Worm (Caenorhabditis elegans) whole organism, L4 larva: ENCODE results near the gene grl-25.
"Not testable (repeated sequence)": the region's sequence is repeated elsewhere in the genome, so short reads cannot be mapped to it uniquely, and the experiment has no call there.

Experiments used
- D1046.2 ChIP-seq: fragments of 200-800 bp; sonication (Bioruptor generic); IDR thresholded peaks from 2 replicates; pipeline ENCODE4 v1.3.6; 2022; ENCODE audit warnings: missing genetic modification characterization, missing compliant biosample characterization
- F37D6.2 ChIP-seq: sonication (generic microtip); optimal IDR thresholded peaks from 2 replicates; lab custom pipeline; 2016; ENCODE audit warnings: mild to moderate bottlenecking, missing genetic modification characterization, missing compliant biosample characterization
- F49E8.2 ChIP-seq: sonication (generic microtip); optimal IDR thresholded peaks from 2 replicates; lab custom pipeline; 2016; ENCODE audit warnings: missing compliant biosample characterization, mild to moderate bottlenecking, missing genetic modification characterization, borderline replicate concordance
- Y105C5A.15 ChIP-seq: fragments of 200-800 bp; sonication (Bioruptor generic); IDR thresholded peaks from 2 replicates; pipeline ENCODE4 v1.3.6; 2022; ENCODE audit warnings: missing genetic modification characterization, missing compliant biosample characterization
- ZK337.2 ChIP-seq: fragments of 200-800 bp; sonication (Bioruptor generic); IDR thresholded peaks from 2 replicates; pipeline ENCODE4 v1.3.6; 2022; ENCODE audit warnings: missing genetic modification reagents, missing genetic modification characterization, missing compliant biosample characterization
- aha-1 ChIP-seq: fragments of 150-350 bp; peaks from one replicate; lab custom pipeline; 2014; ENCODE audit warnings: missing biosample characterization, missing genetic modification characterization
- ceh-28 ChIP-seq: fragments of 150-350 bp; optimal IDR thresholded peaks from 2 replicates; lab custom pipeline; 2014; ENCODE audit warnings: missing biosample characterization, missing genetic modification reagents, missing genetic modification characterization
- ceh-62 ChIP-seq: sonication (generic microtip); optimal IDR thresholded peaks from 2 replicates; lab custom pipeline; 2017; ENCODE audit warnings: missing biosample characterization, missing genetic modification characterization
- ces-1 ChIP-seq: fragments of 150-350 bp; sonication (generic microtip); optimal IDR thresholded peaks from 4 replicates; lab custom pipeline; 2014; ENCODE audit warnings: missing biosample characterization, missing genetic modification reagents, missing genetic modification characterization
- daf-16 ChIP-seq, 3 experiments: sonication (generic microtip); optimal IDR thresholded peaks; 2 replicates each; lab custom pipeline; 2016 to 2017; ENCODE audit warnings: missing genetic modification characterization in 3 of 3, missing genetic modification reagents in 3 of 3, mild to moderate bottlenecking in 2 of 3, missing compliant biosample characterization in 2 of 3, missing biosample characterization in 1 of 3, moderate library complexity in 1 of 3
- dmd-9 ChIP-seq: fragments of 200-800 bp; sonication (Bioruptor generic); IDR thresholded peaks from 2 replicates; pipeline ENCODE4 v1.3.6; 2022; ENCODE audit warnings: missing genetic modification reagents, missing genetic modification characterization, missing compliant biosample characterization
- dve-1 ChIP-seq: sonication (generic microtip); optimal IDR thresholded peaks from 2 replicates; lab custom pipeline; 2017; ENCODE audit warnings: antibody characterized with exemption, mild to moderate bottlenecking, missing genetic modification characterization, missing compliant biosample characterization; ENCODE audit not compliant: insufficient read depth
- egl-27 ChIP-seq: sonication (generic microtip); optimal IDR thresholded peaks from 3 replicates; lab custom pipeline; 2017; ENCODE audit warnings: missing biosample characterization, missing genetic modification reagents, missing genetic modification characterization
- hlh-11 ChIP-seq: fragments of 200-800 bp; sonication (Bioruptor generic); optimal IDR thresholded peaks from 2 replicates; lab custom pipeline; 2018; ENCODE audit warnings: mild to moderate bottlenecking, missing genetic modification characterization, missing compliant biosample characterization
- hlh-30 ChIP-seq: sonication (generic microtip); optimal IDR thresholded peaks from 2 replicates; lab custom pipeline; 2017; ENCODE audit warnings: antibody characterized with exemption, mild to moderate bottlenecking, missing genetic modification characterization, missing compliant biosample characterization; ENCODE audit not compliant: insufficient read depth
- jun-1 ChIP-seq: fragments of 150-350 bp; optimal IDR thresholded peaks from 2 replicates; lab custom pipeline; 2014; ENCODE audit warnings: missing biosample characterization, missing genetic modification reagents, missing genetic modification characterization
- lin-38 ChIP-seq: fragments of 200-800 bp; sonication (Bioruptor generic); IDR thresholded peaks from 2 replicates; pipeline ENCODE4 v1.3.6; 2022; ENCODE audit warnings: missing genetic modification reagents, missing genetic modification characterization, missing compliant biosample characterization
- madf-5 ChIP-seq, 2 experiments: fragments of 200-800 bp; sonication (Bioruptor generic); IDR thresholded peaks; 2 replicates each; pipeline ENCODE4 v1.3.6; 2022; ENCODE audit warnings: missing compliant biosample characterization in 2 of 2, missing genetic modification characterization in 2 of 2
- mdt-29 ChIP-seq: fragments of 200-800 bp; sonication (Bioruptor generic); IDR thresholded peaks from 2 replicates; pipeline ENCODE4 v1.3.6; 2022; ENCODE audit warnings: missing genetic modification reagents, missing genetic modification characterization, missing compliant biosample characterization
- nhr-102 ChIP-seq: sonication (generic microtip); optimal IDR thresholded peaks from 2 replicates; lab custom pipeline; 2016; ENCODE audit warnings: mild to moderate bottlenecking, missing genetic modification characterization, moderate library complexity, missing compliant biosample characterization
- nhr-111 ChIP-seq: fragments of 200-800 bp; sonication (Bioruptor generic); optimal IDR thresholded peaks from 2 replicates; lab custom pipeline; 2018; ENCODE audit warnings: mild to moderate bottlenecking, missing genetic modification characterization, missing compliant biosample characterization
- nhr-41 ChIP-seq: fragments of 200-800 bp; sonication (Bioruptor generic); IDR thresholded peaks from 2 replicates; pipeline ENCODE4 v1.3.6; 2022; ENCODE audit warnings: missing genetic modification reagents, missing genetic modification characterization, missing compliant biosample characterization
- nhr-6 ChIP-seq: fragments of 150-350 bp; optimal IDR thresholded peaks from 2 replicates; lab custom pipeline; 2014; ENCODE audit warnings: missing biosample characterization, missing genetic modification characterization
- pha-4 ChIP-seq, 2 experiments: fragments of 150-350 bp in 1 of 2; fragments of 200-800 bp in 1 of 2; sonication (Bioruptor generic) in 1 of 2; IDR thresholded peaks in 1 of 2; optimal IDR thresholded peaks in 1 of 2; 2 replicates each; pipeline versions ENCODE4 v1.3.6 to Lab custom; 2014 to 2022; ENCODE audit warnings: missing genetic modification characterization in 2 of 2, missing genetic modification reagents in 2 of 2, missing biosample characterization in 1 of 2, missing compliant biosample characterization in 1 of 2
- pqm-1 ChIP-seq: sonication (generic microtip); optimal IDR thresholded peaks from 2 replicates; lab custom pipeline; 2017; ENCODE audit warnings: missing biosample characterization, missing genetic modification characterization
- rbr-2 ChIP-seq: sonication (generic microtip); optimal IDR thresholded peaks from 2 replicates; lab custom pipeline; 2016; ENCODE audit warnings: missing genotype, missing genetic modification characterization, missing compliant biosample characterization
- spr-3 ChIP-seq: fragments of 200-800 bp; sonication (Bioruptor generic); optimal IDR thresholded peaks from 2 replicates; lab custom pipeline; 2018; ENCODE audit warnings: mild to moderate bottlenecking, missing genetic modification characterization, missing compliant biosample characterization
- tra-1 ChIP-seq: fragments of 200-800 bp; sonication (Bioruptor generic); IDR thresholded peaks from 2 replicates; pipeline ENCODE4 v1.3.6; 2022; ENCODE audit warnings: missing genetic modification reagents, missing genetic modification characterization, missing compliant biosample characterization
- unc-130 ChIP-seq: sonication (generic microtip); optimal IDR thresholded peaks from 2 replicates; lab custom pipeline; 2016; ENCODE audit warnings: missing genetic modification reagents, missing genetic modification characterization, missing compliant biosample characterization
- unc-62 ChIP-seq, 3 experiments: fragments of 150-350 bp in 1 of 3; sonication (generic microtip); optimal IDR thresholded peaks in 2 of 3; peaks in 1 of 3; 1 replicate in 1 of 3; 2 replicates in 2 of 3; lab custom pipeline; 2014 to 2017; ENCODE audit warnings: missing biosample characterization in 3 of 3, missing genetic modification characterization in 3 of 3, missing genetic modification reagents in 3 of 3, missing genotype in 1 of 3

grl-25 gene

DNA sequence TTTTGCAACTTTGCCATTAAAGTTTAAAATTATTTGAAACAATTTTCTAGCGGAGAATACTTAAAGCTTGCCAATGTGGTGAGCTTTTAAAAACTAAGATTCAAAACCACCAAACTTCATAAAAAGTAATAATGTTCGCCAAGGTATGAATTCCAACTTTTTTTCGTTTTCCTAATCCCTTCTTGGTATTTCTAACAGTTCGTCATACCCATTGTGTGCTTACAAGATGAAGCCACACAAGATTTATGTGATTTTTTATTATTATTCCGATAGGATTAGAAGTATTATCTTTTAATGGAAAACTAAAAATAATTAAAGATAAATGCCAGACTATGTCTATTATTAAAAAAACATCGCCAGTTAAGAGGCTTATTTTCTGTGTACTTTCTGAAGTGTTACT, 26.0 kb downstream of the grl-25 start:
- TF ChIP-seq ZK337.2 (no peak), Y105C5A.15 (GFP tag; lab: Robert Waterston, UW) (no peak), ceh-28 (tag; lab: Kevin White, UChicago) (no peak), ces-1 (GFP tag; lab: Kevin White, UChicago) (no peak), mdt-29 (no peak), nhr-6 (tag; lab: Kevin White, UChicago) (no peak), unc-130 (GFP tag; lab: Kevin White, UChicago) (no peak), nhr-111 (GFP tag; lab: Kevin White, UChicago) (no peak)

DNA sequence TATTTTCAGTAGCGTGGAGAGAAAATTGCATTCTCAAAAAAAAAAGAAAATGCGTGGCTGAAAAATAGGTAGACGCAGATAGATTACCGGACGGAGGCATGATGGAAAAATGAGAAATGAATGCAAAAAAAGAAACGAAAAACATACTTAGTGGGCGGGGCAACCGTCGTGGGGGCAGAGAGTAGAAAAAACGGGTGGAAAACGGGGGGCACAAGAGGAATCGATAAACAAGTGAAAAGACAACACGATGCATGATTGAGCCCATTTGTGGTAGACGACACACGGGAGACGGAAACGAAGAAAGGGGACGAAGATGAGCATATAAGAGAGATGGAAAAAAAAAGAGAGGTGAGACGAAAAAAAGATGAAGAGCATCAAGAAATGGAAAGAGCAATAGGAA, 26.5 kb downstream of the grl-25 start:
- TF ChIP-seq aha-1 (tag; lab: Kevin White, UChicago) (peak; percentile 94), daf-16 (GFP tag; optimal IDR thresholded peaks at IDR 0.05; lab: Kevin White, UChicago) (no peak), daf-16 (tag; optimal IDR thresholded peaks at IDR 0.05; lab: Kevin White, UChicago) (peak; percentile 10), hlh-30 (tag; lab: Kevin White, UChicago) (peak; percentile 18), dve-1 (tag; lab: Kevin White, UChicago) (peak; percentile 2), lin-38 (GFP tag; lab: Robert Waterston, UW) (no peak), hlh-11 (tag; lab: Kevin White, UChicago) (no peak), rbr-2 (tag; lab: Kevin White, UChicago) (peak; percentile 38), unc-62 (GFP tag; optimal IDR thresholded peaks at IDR 0.05 in 1 of 2; lab: Kevin White, UChicago) (peak in 1 of 2 experiments; percentile 70), unc-62 (tag; optimal IDR thresholded peaks at IDR 0.05; lab: Kevin White, UChicago) (no peak)

DNA sequence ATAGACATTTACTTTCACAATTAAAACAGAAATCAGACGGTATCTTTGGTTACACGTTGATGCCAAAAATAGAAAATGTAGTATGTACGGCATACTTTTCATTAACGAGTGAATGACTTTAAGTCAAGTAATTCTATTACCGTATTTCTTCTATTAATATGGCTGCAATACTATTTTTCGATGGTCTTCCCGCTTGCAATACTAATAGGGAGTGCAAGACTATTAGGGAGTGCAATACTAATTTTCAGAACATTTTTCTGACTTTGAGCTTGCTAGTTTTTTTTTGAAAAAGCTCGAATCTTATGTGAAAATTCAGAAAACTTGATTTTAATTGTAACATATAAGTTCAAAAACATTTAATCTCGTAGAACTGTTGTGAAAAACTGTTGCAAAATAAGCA, 27.7 kb downstream of the grl-25 start, which contains the start of gene R08D7.7:
R08D7.7 (plus strand) TSS at position 301 of the 400 bp plus-strand sequence.
- TF ChIP-seq spr-3; F49E8.2 (tag; lab: Kevin White, UChicago); ceh-62 (tag; lab: Kevin White, UChicago): not testable (repeated sequence)

DNA sequence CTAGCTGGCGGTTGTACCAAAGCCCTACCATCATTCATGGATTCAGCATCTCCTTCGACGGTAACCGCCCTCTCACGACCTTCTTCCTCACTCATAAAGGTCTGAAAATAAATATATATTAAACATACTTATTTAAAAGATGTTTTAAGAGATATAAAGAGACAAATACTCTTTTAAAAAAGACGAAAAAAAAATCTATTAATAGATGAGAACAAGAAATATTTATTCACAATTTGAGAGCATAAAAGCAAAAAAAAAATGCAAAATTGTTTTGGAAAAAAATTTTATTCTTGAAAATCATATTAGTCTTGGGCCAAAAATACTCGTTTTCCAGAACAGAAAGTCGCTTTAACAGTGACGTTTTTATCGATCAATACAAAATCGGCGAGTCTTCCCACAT, 34.6 kb downstream of the grl-25 start, which contains the start of gene skat-1:
skat-1 (minus strand) TSS at position 101 of the 400 bp plus-strand sequence.
- TF ChIP-seq F37D6.2 (tag; lab: Kevin White, UChicago) (no peak), lin-38 (GFP tag; lab: Robert Waterston, UW) (peak; percentile 21; the same call in 1 of the 2 replicates), pha-4 (GFP tag; IDR thresholded peaks at IDR 0.05; lab: Robert Waterston, UW) (no peak), pha-4 (tag; optimal IDR thresholded peaks at IDR 0.05; lab: Kevin White, UChicago) (no peak), mdt-29 (no peak), nhr-111 (GFP tag; lab: Kevin White, UChicago) (no peak), spr-3 (no peak), nhr-102 (tag; lab: Kevin White, UChicago) (peak; percentile 7)

DNA sequence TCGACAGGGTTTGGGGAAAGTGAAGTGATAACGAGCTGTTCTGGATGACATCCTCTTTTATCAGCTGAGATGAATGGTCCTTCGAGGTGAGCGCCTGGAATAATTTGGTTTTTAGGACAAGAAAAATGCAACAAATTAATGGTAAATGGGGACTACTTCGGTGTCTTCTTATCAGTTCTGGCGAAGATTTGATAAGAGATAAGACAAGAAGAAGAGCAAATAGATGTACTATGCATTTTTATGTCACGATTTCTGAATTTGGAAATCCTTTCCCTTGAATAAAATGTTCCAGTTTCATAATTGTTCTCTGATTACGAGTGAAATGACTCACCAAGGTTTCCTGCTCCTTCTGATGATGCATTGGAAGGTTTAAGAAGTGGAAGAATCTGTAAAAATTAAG, 35.7 kb downstream of the grl-25 start:
- TF ChIP-seq pqm-1 (tag; lab: Kevin White, UChicago) = peak; percentile 80
- 0 out of 4 replicates have a peak, but pooled peaks of 1 of the 2 experiments have one; percentile 0 for TF ChIP-seq madf-5 (GFP tag; IDR thresholded peaks at IDR 0.05; lab: Robert Waterston, UW)
- TF ChIP-seq tra-1 (GFP tag; lab: Robert Waterston, UW) = no peak
- TF ChIP-seq, all 104 proteins: peak for 2

DNA sequence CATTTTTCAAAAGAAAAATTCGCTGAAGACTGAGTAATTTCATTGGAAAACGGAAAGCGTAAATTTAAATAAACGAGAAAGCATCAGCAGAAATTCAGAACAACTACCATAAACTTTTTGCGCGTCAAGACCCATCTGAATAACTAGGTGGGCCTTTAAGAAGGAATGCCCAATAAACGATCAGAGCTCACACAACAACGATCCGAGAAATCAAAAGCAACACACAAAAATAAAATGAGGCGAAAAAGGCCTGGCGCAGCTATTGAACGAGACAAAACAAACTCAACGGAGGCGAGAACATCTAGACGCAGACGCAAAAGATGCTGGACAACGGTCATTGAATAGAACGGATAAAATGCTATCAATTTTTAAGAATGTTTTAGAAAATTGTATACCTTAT, 36.8 kb downstream of the grl-25 start:
- peak; percentile 57 for TF ChIP-seq aha-1 (tag; lab: Kevin White, UChicago)
- TF ChIP-seq nhr-102 (tag; lab: Kevin White, UChicago) = no peak
- no peak for TF ChIP-seq D1046.2 (GFP tag; lab: Robert Waterston, UW)
- no peak for TF ChIP-seq jun-1
- no peak for TF ChIP-seq dmd-9
- peak in 1 of 2 experiments; percentile 91 for TF ChIP-seq unc-62 (GFP tag; optimal IDR thresholded peaks at IDR 0.05 in 1 of 2; lab: Kevin White, UChicago)
- TF ChIP-seq unc-62 (tag; optimal IDR thresholded peaks at IDR 0.05; lab: Kevin White, UChicago) = no peak
- no peak for TF ChIP-seq nhr-41 (GFP tag; lab: Robert Waterston, UW)
- TF ChIP-seq ZK337.2 = no peak
- TF ChIP-seq egl-27 = no peak
- peak; percentile 5 for TF ChIP-seq dve-1 (tag; lab: Kevin White, UChicago)
